Fruit fly (Drosophila melanogaster) whole organism, embryonic: Measurements from ENCODE around the gene mRpL39.

Experiments used
- Aef1 ChIP-seq: fragments of 200-800 bp; sonication (Bioruptor generic); IDR thresholded peaks from 3 replicates; pipeline ENCODE4 v1.3.6; 2022; ENCODE audit warnings: missing biosample characterization, missing genetic modification characterization
- Antp ChIP-seq: fragments of 200-800 bp; sonication (Bioruptor generic); optimal IDR thresholded peaks from 3 replicates; lab custom pipeline; 2016; ENCODE audit warnings: missing biosample characterization, missing genetic modification characterization
- Atf-2 ChIP-seq: fragments of 200-800 bp; sonication (Bioruptor generic); optimal IDR thresholded peaks from 2 replicates; lab custom pipeline; 2016; ENCODE audit warnings: missing biosample characterization, missing genetic modification characterization
- Atf6 ChIP-seq: fragments of 200-800 bp; sonication (Bioruptor generic); IDR thresholded peaks from 2 replicates; pipeline ENCODE4 v1.3.6; 2022; ENCODE audit warnings: missing biosample characterization, missing genetic modification characterization
- CG10209 ChIP-seq: fragments of 200-800 bp; sonication (Bioruptor generic); optimal IDR thresholded peaks from 3 replicates; lab custom pipeline; 2017; ENCODE audit warnings: missing biosample characterization, mild to moderate bottlenecking, missing genetic modification characterization, missing genetic modification reagents
- CG11085 ChIP-seq: fragments of 200-800 bp; sonication (Bioruptor generic); IDR thresholded peaks from 2 replicates; pipeline ENCODE4 v1.3.6; 2022; ENCODE audit warnings: missing biosample characterization, missing genetic modification characterization
- CG11398 ChIP-seq: fragments of 200-800 bp; sonication (Bioruptor generic); optimal IDR thresholded peaks from 2 replicates; lab custom pipeline; 2016; ENCODE audit warnings: missing biosample characterization, missing genetic modification characterization
- CG12219 ChIP-seq: fragments of 200-800 bp; sonication (Bioruptor generic); optimal IDR thresholded peaks from 3 replicates; lab custom pipeline; 2018; ENCODE audit warnings: missing biosample characterization, mild to moderate bottlenecking, missing genetic modification characterization
- CG12744 ChIP-seq: fragments of 200-800 bp; sonication (Bioruptor generic); optimal IDR thresholded peaks from 2 replicates; lab custom pipeline; 2016; ENCODE audit warnings: missing biosample characterization, missing genetic modification characterization
- CG13123 ChIP-seq: fragments of 200-800 bp; sonication (Bioruptor generic); optimal IDR thresholded peaks from 2 replicates; lab custom pipeline; 2016; ENCODE audit warnings: missing biosample characterization, missing genetic modification characterization
- CG15601 ChIP-seq: fragments of 200-800 bp; sonication (Bioruptor generic); optimal IDR thresholded peaks from 3 replicates; lab custom pipeline; 2019; ENCODE audit warnings: missing biosample characterization, mild to moderate bottlenecking, missing genetic modification characterization, moderate library complexity
- CG17829 ChIP-seq: fragments of 200-800 bp; optimal IDR thresholded peaks from 2 replicates; lab custom pipeline; 2019; ENCODE audit warnings: missing biosample characterization, mild to moderate bottlenecking, missing genetic modification characterization, moderate library complexity
- CG18262 ChIP-seq: fragments of 200-800 bp; optimal IDR thresholded peaks from 3 replicates; lab custom pipeline; 2019; ENCODE audit warnings: missing biosample characterization, mild to moderate bottlenecking, missing genetic modification characterization, moderate library complexity
- CG18619 ChIP-seq: fragments of 200-800 bp; sonication (Bioruptor generic); optimal IDR thresholded peaks from 3 replicates; lab custom pipeline; 2017; ENCODE audit warnings: missing biosample characterization, mild to moderate bottlenecking, missing genetic modification characterization
- CG2202 ChIP-seq: fragments of 200-800 bp; sonication (Bioruptor generic); optimal IDR thresholded peaks from 2 replicates; lab custom pipeline; 2018; ENCODE audit warnings: missing biosample characterization, mild to moderate bottlenecking, missing genetic modification characterization
- CG31441 ChIP-seq: fragments of 200-800 bp; sonication (Bioruptor generic); IDR thresholded peaks from 2 replicates; pipeline ENCODE4 v1.3.6; 2022; ENCODE audit warnings: missing biosample characterization, missing genetic modification characterization
- CG33557 ChIP-seq: fragments of 200-800 bp; sonication (Bioruptor generic); optimal IDR thresholded peaks from 2 replicates; lab custom pipeline; 2019; ENCODE audit warnings: missing biosample characterization, mild to moderate bottlenecking, missing genetic modification characterization, moderate library complexity
- CG3407 ChIP-seq: fragments of 200-800 bp; sonication (Bioruptor generic); optimal IDR thresholded peaks from 2 replicates; lab custom pipeline; 2018; ENCODE audit warnings: missing biosample characterization, mild to moderate bottlenecking, missing genetic modification characterization
- CG3995 ChIP-seq: fragments of 200-800 bp; sonication (Bioruptor generic); optimal IDR thresholded peaks from 3 replicates; lab custom pipeline; 2016; ENCODE audit warnings: missing biosample characterization, missing genetic modification characterization
- CG4854 ChIP-seq: fragments of 200-800 bp; sonication (Bioruptor generic); optimal IDR thresholded peaks from 2 replicates; lab custom pipeline; 2016; ENCODE audit warnings: missing biosample characterization, missing genetic modification characterization, inconsistent platforms
- CG6689 ChIP-seq: fragments of 200-800 bp; sonication (Bioruptor generic); IDR thresholded peaks from 2 replicates; pipeline ENCODE4 v1.3.6; 2022; ENCODE audit warnings: missing biosample characterization, missing genetic modification characterization
- CG8359 ChIP-seq: fragments of 200-800 bp; sonication (Bioruptor generic); optimal IDR thresholded peaks from 2 replicates; lab custom pipeline; 2017; ENCODE audit warnings: missing biosample characterization, mild to moderate bottlenecking, missing genetic modification characterization, borderline replicate concordance
- Camta ChIP-seq: fragments of 200-800 bp; sonication (Bioruptor generic); optimal IDR thresholded peaks from 2 replicates; lab custom pipeline; 2016; ENCODE audit warnings: missing biosample characterization, missing genetic modification characterization
- CrebB ChIP-seq: fragments of 200-800 bp; sonication (Bioruptor generic); optimal IDR thresholded peaks from 3 replicates; lab custom pipeline; 2018; ENCODE audit warnings: missing biosample characterization, mild to moderate bottlenecking, missing genetic modification characterization
- Fer3 ChIP-seq: fragments of 200-800 bp; sonication (Bioruptor generic); optimal IDR thresholded peaks from 2 replicates; lab custom pipeline; 2018; ENCODE audit warnings: missing biosample characterization, mild to moderate bottlenecking, missing genetic modification characterization, moderate library complexity
- Hr51 ChIP-seq, 2 experiments: fragments of 200-800 bp; sonication (Bioruptor generic); optimal IDR thresholded peaks; 2 replicates in 1 of 2; 3 replicates in 1 of 2; lab custom pipeline; 2016 to 2018; ENCODE audit warnings: missing biosample characterization in 2 of 2, missing genetic modification characterization in 2 of 2, mild to moderate bottlenecking in 1 of 2, moderate library complexity in 1 of 2
- Kr ChIP-seq: fragments of 200-800 bp; sonication (Bioruptor generic); optimal IDR thresholded peaks from 2 replicates; lab custom pipeline; 2017; ENCODE audit warnings: missing biosample characterization, mild to moderate bottlenecking, missing genetic modification characterization
- Meics ChIP-seq: fragments of 200-800 bp; sonication (Bioruptor generic); optimal IDR thresholded peaks from 2 replicates; lab custom pipeline; 2017; ENCODE audit warnings: missing biosample characterization, mild to moderate bottlenecking, missing genetic modification characterization
- NC2α ChIP-seq: fragments of 200-800 bp; sonication (Bioruptor generic); optimal IDR thresholded peaks from 2 replicates; lab custom pipeline; 2016; ENCODE audit warnings: missing biosample characterization, missing genetic modification characterization
- NC2β ChIP-seq: fragments of 200-800 bp; sonication (Bioruptor generic); optimal IDR thresholded peaks from 2 replicates; lab custom pipeline; 2016; ENCODE audit warnings: missing biosample characterization, missing genetic modification characterization
- NK7.1 ChIP-seq: fragments of 200-800 bp; sonication (Bioruptor generic); optimal IDR thresholded peaks from 3 replicates; lab custom pipeline; 2016; ENCODE audit warnings: missing biosample characterization, missing genetic modification characterization
- Xrp1 ChIP-seq: fragments of 200-800 bp; sonication (Bioruptor generic); IDR thresholded peaks from 2 replicates; pipeline ENCODE4 v1.3.6; 2022; ENCODE audit warnings: missing biosample characterization, missing genetic modification characterization
- abd-A ChIP-seq: fragments of 200-800 bp; sonication (Bioruptor generic); optimal IDR thresholded peaks from 3 replicates; lab custom pipeline; 2019; ENCODE audit warnings: missing biosample characterization, mild to moderate bottlenecking, missing genetic modification characterization, moderate library complexity
- ac ChIP-seq: fragments of 200-800 bp; sonication (Bioruptor generic); optimal IDR thresholded peaks from 3 replicates; lab custom pipeline; 2017; ENCODE audit warnings: missing biosample characterization, mild to moderate bottlenecking, missing genetic modification characterization
- chinmo ChIP-seq: fragments of 200-800 bp; sonication (Bioruptor generic); IDR thresholded peaks from 4 replicates; pipeline ENCODE4 v1.3.6; 2022; ENCODE audit warnings: missing biosample characterization, missing genetic modification characterization; ENCODE audit not compliant: partially characterized antibody
- chm ChIP-seq: fragments of 200-800 bp; sonication (Bioruptor generic); IDR thresholded peaks from 2 replicates; pipeline ENCODE4 v1.3.6; 2022; ENCODE audit warnings: missing biosample characterization, missing genetic modification characterization
- crol ChIP-seq: fragments of 200-800 bp; sonication (Bioruptor generic); IDR thresholded peaks from 2 replicates; pipeline ENCODE4 v1.3.6; 2022; ENCODE audit warnings: missing biosample characterization, missing genetic modification characterization
- fd102C ChIP-seq: fragments of 200-800 bp; sonication (Bioruptor generic); optimal IDR thresholded peaks from 2 replicates; lab custom pipeline; 2018; ENCODE audit warnings: missing biosample characterization, mild to moderate bottlenecking, missing genetic modification characterization, moderate library complexity
- gcm ChIP-seq: fragments of 200-800 bp; sonication (Bioruptor generic); optimal IDR thresholded peaks from 2 replicates; lab custom pipeline; 2019; ENCODE audit warnings: missing biosample characterization, mild to moderate bottlenecking, missing genetic modification characterization, moderate library complexity
- hkb ChIP-seq, 2 experiments: fragments of 200-800 bp in 1 of 2; fragments of >200 bp in 1 of 2; sonication (Bioruptor generic) in 1 of 2; IDR thresholded peaks in 1 of 2; optimal IDR thresholded peaks in 1 of 2; 2 replicates each; pipeline versions ENCODE4 v1.3.6 to Lab custom; 2017 to 2022; ENCODE audit warnings: missing biosample characterization in 1 of 2, missing genetic modification characterization in 1 of 2
- hth ChIP-seq: fragments of >200 bp; optimal IDR thresholded peaks from 2 replicates; lab custom pipeline; 2017; ENCODE audit warnings: inconsistent platforms
- lola ChIP-seq, 3 experiments: fragments of >200 bp in 2 of 3; fragments of 200-800 bp in 1 of 3; sonication (Bioruptor generic) in 1 of 3; optimal IDR thresholded peaks; 2 replicates each; lab custom pipeline; 2017 to 2019; ENCODE audit warnings: missing biosample characterization in 3 of 3, missing genetic modification characterization in 3 of 3, mild to moderate bottlenecking in 1 of 3, moderate library complexity in 1 of 3
- psq ChIP-seq: fragments of 200-800 bp; sonication (Bioruptor generic); optimal IDR thresholded peaks from 2 replicates; lab custom pipeline; 2017; ENCODE audit warnings: missing biosample characterization, missing genetic modification characterization
- pzg ChIP-seq: fragments of 200-800 bp; sonication (Bioruptor generic); optimal IDR thresholded peaks from 3 replicates; lab custom pipeline; 2018; ENCODE audit warnings: missing biosample characterization, mild to moderate bottlenecking, missing genetic modification characterization, moderate library complexity
- ro ChIP-seq: fragments of 200-800 bp; sonication (Bioruptor generic); IDR thresholded peaks from 2 replicates; pipeline ENCODE4 v1.3.6; 2022; ENCODE audit warnings: missing biosample characterization, missing genetic modification characterization
- trh ChIP-seq: fragments of 200-800 bp; sonication (Bioruptor generic); optimal IDR thresholded peaks from 2 replicates; lab custom pipeline; 2016; ENCODE audit warnings: missing biosample characterization, missing genetic modification characterization
- unpg ChIP-seq: fragments of 200-800 bp; sonication (Bioruptor generic); optimal IDR thresholded peaks from 3 replicates; lab custom pipeline; 2018; ENCODE audit warnings: missing biosample characterization, mild to moderate bottlenecking, missing genetic modification characterization, moderate library complexity
- wor ChIP-seq: fragments of 200-800 bp; sonication (Bioruptor generic); IDR thresholded peaks from 2 replicates; pipeline ENCODE4 v1.3.6; 2022; ENCODE audit warnings: missing biosample characterization, missing genetic modification characterization
- zf30C ChIP-seq: fragments of 200-800 bp; sonication (Bioruptor generic); optimal IDR thresholded peaks from 3 replicates; lab custom pipeline; 2018; ENCODE audit warnings: missing biosample characterization, mild to moderate bottlenecking, missing genetic modification characterization

The mRpL39 gene

DNA sequence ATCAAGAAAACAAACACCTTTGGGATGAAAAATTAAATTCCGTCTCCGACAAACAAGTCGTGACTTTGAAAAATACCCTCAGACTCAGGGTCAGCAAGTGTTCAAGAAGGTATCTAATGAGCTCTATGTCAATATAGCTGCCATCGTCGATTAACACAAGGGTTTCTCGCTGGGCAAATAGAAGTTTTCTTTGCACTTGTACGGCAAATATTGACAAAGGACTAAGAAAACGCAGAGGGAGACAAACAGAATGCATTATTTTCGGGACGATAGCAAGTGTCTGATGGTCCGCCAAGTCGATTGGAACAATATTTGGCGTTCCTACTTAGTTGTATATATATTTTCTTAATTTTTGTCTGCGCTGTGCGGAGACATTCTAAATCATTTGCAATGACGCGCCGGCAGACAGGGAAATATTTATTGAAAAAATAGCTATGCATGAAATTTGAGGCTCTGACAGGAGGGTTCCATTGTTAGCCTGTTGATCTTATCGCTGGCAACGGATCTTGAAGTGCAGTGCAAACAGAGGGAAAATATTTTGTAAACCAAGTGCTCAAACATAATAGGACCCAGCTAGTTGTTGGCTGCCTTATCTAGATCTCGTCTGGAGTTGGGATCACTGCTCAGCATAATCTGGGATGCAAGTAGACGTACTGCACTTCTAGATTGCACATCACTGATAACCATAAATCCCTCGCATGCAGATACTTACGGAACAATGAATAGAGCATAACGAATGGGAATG lies 43.0 kb downstream of the mRpL39 start (continued):
- no peak for TF ChIP-seq wor (GFP tag; lab: Robert Waterston, UW)
- TF ChIP-seq CG33557 (GFP tag; lab: Kevin White, UChicago), result peak; percentile 86
- TF ChIP-seq zf30C (GFP tag; lab: Kevin White, UChicago), result no peak
- TF ChIP-seq Fer3 (tag; lab: Kevin White, UChicago), result no peak
- peak; percentile 40 for TF ChIP-seq gcm (GFP tag; lab: Kevin White, UChicago)
- no peak for TF ChIP-seq Meics (GFP tag; lab: Kevin White, UChicago)
- peak; percentile 26 for TF ChIP-seq NK7.1 (GFP tag; lab: Kevin White, UChicago)
- peak; percentile 98 for TF ChIP-seq Kr (GFP tag; lab: Kevin White, UChicago)
- TF ChIP-seq CG11398, result peak; percentile 51
- TF ChIP-seq Aef1 (GFP tag; lab: Robert Waterston, UW), result no peak
- peak; percentile 38 for TF ChIP-seq CG8359 (GFP tag; lab: Kevin White, UChicago)
- no peak for TF ChIP-seq pzg (GFP tag; lab: Kevin White, UChicago)
- no peak for TF ChIP-seq hkb (optimal IDR thresholded peaks at IDR 0.05; lab: Kevin White, UChicago)
- TF ChIP-seq hkb (GFP tag; IDR thresholded peaks at IDR 0.05; lab: Robert Waterston, UW), result no peak
- TF ChIP-seq unpg (GFP tag; lab: Kevin White, UChicago), result peak; percentile 24
- peak; percentile 58 for TF ChIP-seq CG18262 (tag; lab: Kevin White, UChicago)
- TF ChIP-seq trh (GFP tag; lab: Kevin White, UChicago), result no peak
- TF ChIP-seq Camta (GFP tag; lab: Kevin White, UChicago), result peak; percentile 14
- TF ChIP-seq NC2β, result peak; percentile 44
- TF ChIP-seq Hr51 (GFP tag; optimal IDR thresholded peaks at IDR 0.05; lab: Kevin White, UChicago), result peak in 1 of 2 experiments; percentile 35
- TF ChIP-seq CG2202 (tag; lab: Kevin White, UChicago), result peak; percentile 80
- peak; percentile 70 for TF ChIP-seq Xrp1 (GFP tag; lab: Robert Waterston, UW)
- peak; percentile 20 for TF ChIP-seq CG12219 (GFP tag; lab: Kevin White, UChicago)
- peak; percentile 100 for TF ChIP-seq fd102C (GFP tag; lab: Kevin White, UChicago)
- TF ChIP-seq chinmo, result no peak
- TF ChIP-seq CrebB (tag; lab: Kevin White, UChicago), result peak; percentile 16
- no peak for TF ChIP-seq CG11085 (GFP tag; lab: Robert Waterston, UW)
- TF ChIP-seq CG13123 (GFP tag; lab: Kevin White, UChicago), result peak; percentile 29
- TF ChIP-seq CG6689 (GFP tag; lab: Robert Waterston, UW), result no peak
- TF ChIP-seq CG3995 (GFP tag; lab: Kevin White, UChicago), result no peak
- no peak for TF ChIP-seq chm (GFP tag; lab: Robert Waterston, UW)
- no peak for TF ChIP-seq CG3407 (GFP tag; lab: Kevin White, UChicago)
- peak in 1 of 3 experiments; percentile 81 for TF ChIP-seq lola (GFP tag; optimal IDR thresholded peaks at IDR 0.05; lab: Kevin White, UChicago)
- peak; percentile 98 for TF ChIP-seq ac (GFP tag; lab: Kevin White, UChicago)
- TF ChIP-seq Antp, result no peak
- no peak for TF ChIP-seq crol
- TF ChIP-seq hth, result no peak
- TF ChIP-seq CG4854 (GFP tag; lab: Kevin White, UChicago), result peak; percentile 14
- no peak for TF ChIP-seq ro (GFP tag; lab: Robert Waterston, UW)
- TF ChIP-seq CG17829, result peak; percentile 42
- TF ChIP-seq CG15601 (tag; lab: Kevin White, UChicago), result peak; percentile 37
- no peak for TF ChIP-seq abd-A (tag; lab: Kevin White, UChicago)
- peak; percentile 21 for TF ChIP-seq Atf-2 (GFP tag; lab: Kevin White, UChicago)
- peak; percentile 72 for TF ChIP-seq CG10209
- TF ChIP-seq NC2α, result peak; percentile 14
- no peak for TF ChIP-seq Atf6
- TF ChIP-seq CG31441 (GFP tag; lab: Robert Waterston, UW), result peak; percentile 52
- TF ChIP-seq CG12744, result peak; percentile 58
- TF ChIP-seq psq (GFP tag; lab: Kevin White, UChicago), result peak; percentile 54
- peak; percentile 16 for TF ChIP-seq CG18619 (GFP tag; lab: Kevin White, UChicago)
